Fruit fly (Drosophila melanogaster) whole organism, embryonic: ENCODE measurements around the gene MFS9.

Experiments
- Bdp1 ChIP-seq: fragments of 200-800 bp; sonication (Bioruptor generic); optimal IDR thresholded peaks from 3 replicates; lab custom pipeline; 2016; ENCODE audit warnings: missing biosample characterization, missing genetic modification characterization
- BtbVII ChIP-seq: fragments of 200-800 bp; sonication (Bioruptor generic); optimal IDR thresholded peaks from 3 replicates; lab custom pipeline; 2017; ENCODE audit warnings: missing biosample characterization, mild to moderate bottlenecking, missing genetic modification characterization
- C15 ChIP-seq: fragments of 200-800 bp; sonication (Bioruptor generic); IDR thresholded peaks from 3 replicates; pipeline ENCODE4 v1.3.6; 2022; ENCODE audit warnings: missing biosample characterization, missing genetic modification characterization
- CG10147 ChIP-seq: fragments of 200-800 bp; sonication (Bioruptor generic); optimal IDR thresholded peaks from 2 replicates; lab custom pipeline; 2019; ENCODE audit warnings: missing biosample characterization, mild to moderate bottlenecking, missing genetic modification characterization, moderate library complexity
- CG1024 ChIP-seq: fragments of 200-800 bp; sonication (Bioruptor generic); IDR thresholded peaks from 2 replicates; pipeline ENCODE4 v1.3.6; 2022; ENCODE audit warnings: missing biosample characterization, missing genetic modification characterization
- CG10431 ChIP-seq: fragments of 200-800 bp; sonication (Bioruptor generic); optimal IDR thresholded peaks from 3 replicates; lab custom pipeline; 2018; ENCODE audit warnings: missing biosample characterization, mild to moderate bottlenecking, missing genetic modification characterization
- CG10979 ChIP-seq: fragments of 200-800 bp; sonication (Bioruptor generic); optimal IDR thresholded peaks from 2 replicates; lab custom pipeline; 2018; ENCODE audit warnings: missing biosample characterization, mild to moderate bottlenecking, missing genetic modification characterization, moderate library complexity
- CG12104 ChIP-seq: fragments of 200-800 bp; sonication (Bioruptor generic); optimal IDR thresholded peaks from 3 replicates; lab custom pipeline; 2016; ENCODE audit warnings: missing biosample characterization, missing genetic modification characterization
- CG12769 ChIP-seq: fragments of 200-800 bp; sonication (Bioruptor generic); optimal IDR thresholded peaks from 2 replicates; lab custom pipeline; 2019; ENCODE audit warnings: missing biosample characterization, mild to moderate bottlenecking, missing genetic modification characterization, moderate library complexity
- CG12942 ChIP-seq: fragments of 200-800 bp; sonication (Bioruptor generic); optimal IDR thresholded peaks from 3 replicates; lab custom pipeline; 2016; ENCODE audit warnings: missing biosample characterization, missing genetic modification characterization
- CG14860 ChIP-seq: fragments of 200-800 bp; sonication (Bioruptor generic); IDR thresholded peaks from 3 replicates; pipeline ENCODE4 v1.3.6; 2022; ENCODE audit warnings: missing biosample characterization, missing genetic modification characterization; ENCODE audit not compliant: partially characterized antibody
- CG1647 ChIP-seq: fragments of 200-800 bp; sonication (Bioruptor generic); optimal IDR thresholded peaks from 3 replicates; lab custom pipeline; 2016; ENCODE audit warnings: missing biosample characterization, missing genetic modification characterization
- CG16779 ChIP-seq: fragments of 200-800 bp; sonication (Bioruptor generic); IDR thresholded peaks from 2 replicates; pipeline ENCODE4 v1.3.6; 2022; ENCODE audit warnings: missing biosample characterization, missing genetic modification characterization
- CG18262 ChIP-seq: fragments of 200-800 bp; optimal IDR thresholded peaks from 3 replicates; lab custom pipeline; 2019; ENCODE audit warnings: missing biosample characterization, mild to moderate bottlenecking, missing genetic modification characterization, moderate library complexity
- CG2129 ChIP-seq: fragments of 200-800 bp; sonication (Bioruptor generic); IDR thresholded peaks from 2 replicates; pipeline ENCODE4 v1.3.6; 2022; ENCODE audit warnings: missing biosample characterization, missing genetic modification characterization; ENCODE audit not compliant: partially characterized antibody
- CG4854 ChIP-seq: fragments of 200-800 bp; sonication (Bioruptor generic); optimal IDR thresholded peaks from 2 replicates; lab custom pipeline; 2016; ENCODE audit warnings: missing biosample characterization, missing genetic modification characterization, inconsistent platforms
- CG7357 ChIP-seq: fragments of 200-800 bp; sonication (Bioruptor generic); IDR thresholded peaks from 3 replicates; pipeline ENCODE4 v1.3.6; 2022; ENCODE audit warnings: missing biosample characterization, missing genetic modification characterization
- CG8290 ChIP-seq, 3 experiments: fragments of 200-800 bp; sonication (Bioruptor generic); optimal IDR thresholded peaks; 2 replicates each; lab custom pipeline; 2016 to 2019; ENCODE audit warnings: missing biosample characterization in 3 of 3, missing genetic modification characterization in 3 of 3, mild to moderate bottlenecking in 2 of 3, moderate library complexity in 1 of 3
- D ChIP-seq, 2 experiments: fragments of 200-800 bp in 1 of 2; fragments of >200 bp in 1 of 2; sonication (Bioruptor generic) in 1 of 2; optimal IDR thresholded peaks; 2 replicates in 1 of 2; 3 replicates in 1 of 2; lab custom pipeline; 2017; ENCODE audit warnings: mild to moderate bottlenecking in 1 of 2, missing biosample characterization in 1 of 2, missing genetic modification characterization in 1 of 2, missing genetic modification reagents in 1 of 2
- Deaf1 ChIP-seq: fragments of 200-800 bp; optimal IDR thresholded peaks from 3 replicates; lab custom pipeline; 2019; ENCODE audit warnings: missing biosample characterization, mild to moderate bottlenecking, missing genetic modification characterization, moderate library complexity
- Dip2 ChIP-seq: fragments of 200-800 bp; sonication (Bioruptor generic); IDR thresholded peaks from 2 replicates; pipeline ENCODE4 v1.3.6; 2022; ENCODE audit warnings: missing biosample characterization, missing genetic modification characterization
- Dll ChIP-seq: fragments of 200-800 bp; sonication (Bioruptor generic); IDR thresholded peaks from 4 replicates; pipeline ENCODE4 v1.3.6; 2022; ENCODE audit warnings: missing biosample characterization, missing genetic modification characterization; ENCODE audit not compliant: partially characterized antibody
- Doc2 ChIP-seq: fragments of 200-800 bp; sonication (Bioruptor generic); IDR thresholded peaks from 2 replicates; pipeline ENCODE4 v1.3.6; 2022; ENCODE audit warnings: missing biosample characterization, missing genetic modification characterization
- E2f1 ChIP-seq: fragments of 200-800 bp; sonication (Bioruptor generic); IDR thresholded peaks from 2 replicates; pipeline ENCODE4 v1.3.6; 2022; ENCODE audit warnings: missing biosample characterization, missing genetic modification characterization
- Hey ChIP-seq: fragments of 200-800 bp; sonication (Bioruptor generic); optimal IDR thresholded peaks from 3 replicates; lab custom pipeline; 2018; ENCODE audit warnings: missing biosample characterization, mild to moderate bottlenecking, missing genetic modification characterization
- Hmr ChIP-seq: fragments of 200-800 bp; sonication (Bioruptor generic); optimal IDR thresholded peaks from 3 replicates; lab custom pipeline; 2017; ENCODE audit warnings: mild to moderate bottlenecking, missing biosample characterization, missing genetic modification reagents, missing genetic modification characterization
- Hmx ChIP-seq: fragments of 200-800 bp; sonication (Bioruptor generic); optimal IDR thresholded peaks from 2 replicates; lab custom pipeline; 2016; ENCODE audit warnings: missing biosample characterization, missing genetic modification characterization
- Hr39 ChIP-seq: fragments of >200 bp; optimal IDR thresholded peaks from 2 replicates; lab custom pipeline; 2017
- Lpt ChIP-seq: fragments of >200 bp; optimal IDR thresholded peaks from 2 replicates; lab custom pipeline; 2018; ENCODE audit warnings: missing biosample characterization, missing genetic modification characterization
- MBD-R2 ChIP-seq: fragments of 200-800 bp; sonication (Bioruptor generic); IDR thresholded peaks from 2 replicates; pipeline ENCODE4 v1.3.6; 2022; ENCODE audit warnings: missing biosample characterization, missing genetic modification characterization
- Mad ChIP-seq: fragments of 200-800 bp; sonication (Bioruptor generic); optimal IDR thresholded peaks from 2 replicates; lab custom pipeline; 2016; ENCODE audit warnings: missing biosample characterization, missing genetic modification characterization
- Oaz ChIP-seq: fragments of 200-800 bp; sonication (Bioruptor generic); IDR thresholded peaks from 2 replicates; pipeline ENCODE4 v1.3.6; 2022; ENCODE audit warnings: missing biosample characterization, missing genetic modification characterization
- Six4 ChIP-seq: fragments of 200-800 bp; sonication (Bioruptor generic); optimal IDR thresholded peaks from 2 replicates; lab custom pipeline; 2016; ENCODE audit warnings: missing biosample characterization, missing genetic modification characterization
- Sox100B ChIP-seq: fragments of 200-800 bp; sonication (Bioruptor generic); optimal IDR thresholded peaks from 3 replicates; lab custom pipeline; 2018; ENCODE audit warnings: missing biosample characterization, mild to moderate bottlenecking, missing genetic modification characterization
- al ChIP-seq: fragments of 200-800 bp; sonication (Bioruptor generic); IDR thresholded peaks from 2 replicates; pipeline ENCODE4 v1.3.6; 2022; ENCODE audit warnings: missing biosample characterization, missing genetic modification characterization
- bigmax ChIP-seq: fragments of 200-800 bp; sonication (Bioruptor generic); optimal IDR thresholded peaks from 2 replicates; lab custom pipeline; 2018; ENCODE audit warnings: missing biosample characterization, mild to moderate bottlenecking, missing genetic modification characterization
- cg ChIP-seq: fragments of 200-800 bp; sonication (Bioruptor generic); optimal IDR thresholded peaks from 3 replicates; lab custom pipeline; 2019; ENCODE audit warnings: missing biosample characterization, mild to moderate bottlenecking, missing genetic modification characterization, moderate library complexity
- crc ChIP-seq: fragments of 200-800 bp; sonication (Bioruptor generic); optimal IDR thresholded peaks from 2 replicates; lab custom pipeline; 2016; ENCODE audit warnings: missing biosample characterization, missing genetic modification characterization
- crp ChIP-seq, 2 experiments: fragments of 200-800 bp; sonication (Bioruptor generic); optimal IDR thresholded peaks; 2 replicates in 1 of 2; 3 replicates in 1 of 2; lab custom pipeline; 2017; ENCODE audit warnings: missing biosample characterization in 2 of 2, missing genetic modification characterization in 2 of 2, mild to moderate bottlenecking in 1 of 2, moderate library complexity in 1 of 2
- eyg ChIP-seq: fragments of 200-800 bp; sonication (Bioruptor generic); optimal IDR thresholded peaks from 3 replicates; lab custom pipeline; 2016; ENCODE audit warnings: missing biosample characterization, missing genetic modification characterization
- pho ChIP-seq: fragments of 200-800 bp; sonication (Bioruptor generic); optimal IDR thresholded peaks from 2 replicates; lab custom pipeline; 2016; ENCODE audit warnings: missing biosample characterization, missing genetic modification characterization
- sens ChIP-seq: fragments of 200-800 bp; sonication (Bioruptor generic); peaks from one replicate; lab custom pipeline; 2016; ENCODE audit warnings: missing biosample characterization, missing genetic modification characterization
- sima ChIP-seq: fragments of 200-800 bp; sonication (Bioruptor generic); optimal IDR thresholded peaks from 2 replicates; lab custom pipeline; 2016; ENCODE audit warnings: missing biosample characterization, missing genetic modification characterization
- so ChIP-seq: fragments of 200-800 bp; sonication (Bioruptor generic); IDR thresholded peaks from 3 replicates; pipeline ENCODE4 v1.3.6; 2022; ENCODE audit warnings: missing biosample characterization, missing genetic modification characterization
- sug ChIP-seq: fragments of 200-800 bp; optimal IDR thresholded peaks from 2 replicates; lab custom pipeline; 2019; ENCODE audit warnings: missing biosample characterization, mild to moderate bottlenecking, missing genetic modification characterization, moderate library complexity
- tap ChIP-seq: fragments of 200-800 bp; optimal IDR thresholded peaks from 3 replicates; lab custom pipeline; 2019; ENCODE audit warnings: missing biosample characterization, mild to moderate bottlenecking, missing genetic modification characterization, moderate library complexity
- tgo ChIP-seq: fragments of 200-800 bp; sonication (Bioruptor generic); IDR thresholded peaks from 3 replicates; pipeline ENCODE4 v1.3.6; 2022; ENCODE audit warnings: missing biosample characterization, missing genetic modification characterization
- zfh2 ChIP-seq: fragments of 200-800 bp; sonication (Bioruptor generic); optimal IDR thresholded peaks from 2 replicates; lab custom pipeline; 2016; ENCODE audit warnings: missing biosample characterization, missing genetic modification characterization

MFS9 gene

DNA sequence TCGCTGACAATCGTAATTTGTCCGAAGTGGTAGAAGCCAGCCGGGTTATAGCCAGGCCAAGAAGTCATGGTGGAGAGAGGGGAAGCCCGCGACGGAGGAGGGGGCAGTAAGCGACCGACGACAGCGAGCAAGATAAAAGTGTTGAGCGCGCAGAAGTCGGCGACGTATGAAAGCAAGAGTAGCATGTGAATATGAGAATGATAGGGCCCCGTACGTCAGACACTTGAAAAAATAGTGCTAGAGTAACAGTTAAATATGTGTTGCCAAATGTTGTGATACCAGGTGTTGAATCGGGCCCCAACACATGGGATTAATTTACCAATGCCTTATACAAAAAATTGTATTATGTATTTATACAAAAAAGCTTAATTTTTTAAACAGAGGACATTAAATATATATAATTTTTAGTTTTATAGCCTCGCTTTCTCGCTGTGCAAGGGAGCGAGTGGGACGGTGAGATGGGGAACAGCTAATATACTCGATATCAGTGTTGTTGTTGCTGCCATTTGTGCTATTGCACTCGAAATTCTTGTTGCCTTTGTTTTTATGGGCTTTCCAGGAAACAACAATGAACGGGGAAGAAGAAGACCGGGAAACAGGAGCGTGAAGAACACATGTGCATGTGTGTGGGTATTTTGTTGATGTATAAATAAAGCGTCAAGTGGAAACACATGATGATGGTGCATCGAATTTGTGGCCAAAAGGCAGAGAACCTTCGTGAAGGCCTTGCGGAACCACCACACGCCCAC is 37.8 kb upstream of the MFS9 start (continued):
- TF ChIP-seq sima (GFP tag; lab: Kevin White, UChicago) = no peak
- TF ChIP-seq CG16779 (GFP tag; lab: Robert Waterston, UW) = peak; percentile 43; the same call in 1 of the 2 replicates
- TF ChIP-seq CG12769 (tag; lab: Kevin White, UChicago) = peak; percentile 39
- TF ChIP-seq Bdp1 = peak; percentile 23
- TF ChIP-seq CG1024 (GFP tag; lab: Robert Waterston, UW) = 0 out of 2 replicates have a peak, but pooled peaks have one; percentile 46
- TF ChIP-seq CG10147 = peak; percentile 84
- TF ChIP-seq pho (GFP tag; lab: Kevin White, UChicago) = peak; percentile 17
- TF ChIP-seq Deaf1 = peak; percentile 82
- no peak for TF ChIP-seq Hr39
- TF ChIP-seq CG8290 (GFP tag; optimal IDR thresholded peaks at IDR 0.05; lab: Kevin White, UChicago) = peak; percentile 80
- peak; percentile 11 to 44 for TF ChIP-seq CG8290 (tag; optimal IDR thresholded peaks at IDR 0.05; lab: Kevin White, UChicago)
- TF ChIP-seq tgo = peak; percentile 89
- TF ChIP-seq MBD-R2 (GFP tag; lab: Robert Waterston, UW) = peak; percentile 62
- no peak for TF ChIP-seq Hmx (GFP tag; lab: Kevin White, UChicago)
- TF ChIP-seq D (optimal IDR thresholded peaks at IDR 0.05; lab: Kevin White, UChicago) = no peak
- peak; percentile 85 for TF ChIP-seq D (GFP tag; optimal IDR thresholded peaks at IDR 0.05; lab: Kevin White, UChicago)
- peak; percentile 80 for TF ChIP-seq tap (tag; lab: Kevin White, UChicago)
- peak; percentile 54; the same call in 1 of the 2 replicates for TF ChIP-seq Dip2 (GFP tag; lab: Robert Waterston, UW)
- TF ChIP-seq Doc2 (GFP tag; lab: Robert Waterston, UW) = 0 out of 2 replicates have a peak, but pooled peaks have one; percentile 6
- TF ChIP-seq Oaz (GFP tag; lab: Robert Waterston, UW) = peak; percentile 69
- peak; percentile 84 for TF ChIP-seq CG12104 (GFP tag; lab: Kevin White, UChicago)
- TF ChIP-seq CG18262 (tag; lab: Kevin White, UChicago) = peak; percentile 91
- no peak for TF ChIP-seq CG14860 (GFP tag; lab: Robert Waterston, UW)
- TF ChIP-seq so = peak; percentile 75
- peak; percentile 87 for TF ChIP-seq sug (tag; lab: Kevin White, UChicago)
- TF ChIP-seq sens (GFP tag; lab: Kevin White, UChicago) = peak; percentile 91
- peak; percentile 73 for TF ChIP-seq Six4 (GFP tag; lab: Kevin White, UChicago)
- peak; percentile 82 for TF ChIP-seq Sox100B (GFP tag; lab: Kevin White, UChicago)
- TF ChIP-seq CG10431 (GFP tag; lab: Kevin White, UChicago) = peak; percentile 55
- no peak for TF ChIP-seq Lpt (GFP tag; lab: Kevin White, UChicago)
- TF ChIP-seq al (GFP tag; lab: Robert Waterston, UW) = peak; percentile 75
- no peak for TF ChIP-seq Dll (GFP tag; lab: Robert Waterston, UW)
- TF ChIP-seq CG12942 (GFP tag; lab: Kevin White, UChicago) = peak; percentile 70
- no peak for TF ChIP-seq CG2129 (GFP tag; lab: Robert Waterston, UW)
- TF ChIP-seq CG7357 (GFP tag; lab: Robert Waterston, UW) = peak; percentile 80
- TF ChIP-seq E2f1 (GFP tag; lab: Robert Waterston, UW) = peak; percentile 75
- peak; percentile 79 for TF ChIP-seq BtbVII
- peak; percentile 78; the same call in 2 of the 3 replicates for TF ChIP-seq C15 (GFP tag; lab: Robert Waterston, UW)
- peak; percentile 92 for TF ChIP-seq CG10979 (tag; lab: Kevin White, UChicago)
- peak; percentile 45 for TF ChIP-seq CG4854 (GFP tag; lab: Kevin White, UChicago)
- peak; percentile 96 for TF ChIP-seq Hey (tag; lab: Kevin White, UChicago)
- TF ChIP-seq eyg = peak; percentile 4
- no peak for TF ChIP-seq crc (GFP tag; lab: Kevin White, UChicago)
- TF ChIP-seq Mad = peak; percentile 46
- TF ChIP-seq cg = no peak
- TF ChIP-seq Hmr (GFP tag; lab: Kevin White, UChicago) = peak; percentile 81
- peak in 1 of 2 experiments; percentile 21 for TF ChIP-seq crp (GFP tag; optimal IDR thresholded peaks at IDR 0.05; lab: Kevin White, UChicago)
- TF ChIP-seq CG1647 (GFP tag; lab: Kevin White, UChicago) = peak; percentile 1
- peak; percentile 14 for TF ChIP-seq zfh2 (GFP tag; lab: Kevin White, UChicago)
- TF ChIP-seq bigmax = no peak
